Fruit fly (Drosophila melanogaster) S2 (cell line): ENCODE results near the gene Tpc1.

Source experiments
- CG8478 ChIP-seq: fragments of >200 bp; optimal IDR thresholded peaks from 2 replicates; lab custom pipeline; 2018
- CTCF ChIP-seq, 2 experiments: fragments of >200 bp; optimal IDR thresholded peaks; 2 replicates each; lab custom pipeline; 2018

dm6 chr3R:10888633-10889519, 6.9 kb upstream of the Tpc1 start:
- TF ChIP-seq CG8478 (lab: Kevin White, UChicago) = no peak
- TF ChIP-seq CTCF (optimal IDR thresholded peaks at IDR 0.05; lab: Kevin White, UChicago) = no peak
